Fruit fly (Drosophila melanogaster) whole organism, embryonic: ENCODE measurements around the gene pyd.

Source experiments
- Bdp1 ChIP-seq: fragments of 200-800 bp; sonication (Bioruptor generic); optimal IDR thresholded peaks from 3 replicates; lab custom pipeline; 2016; ENCODE audit warnings: missing biosample characterization, missing genetic modification characterization
- CG10147 ChIP-seq: fragments of 200-800 bp; sonication (Bioruptor generic); optimal IDR thresholded peaks from 2 replicates; lab custom pipeline; 2019; ENCODE audit warnings: missing biosample characterization, mild to moderate bottlenecking, missing genetic modification characterization, moderate library complexity
- CG10462 ChIP-seq: fragments of 200-800 bp; sonication (Bioruptor generic); optimal IDR thresholded peaks from 2 replicates; lab custom pipeline; 2016; ENCODE audit warnings: missing biosample characterization, missing genetic modification characterization
- CG10959 ChIP-seq: fragments of 200-800 bp; sonication (Bioruptor generic); IDR thresholded peaks from 2 replicates; pipeline ENCODE4 v1.3.6; 2022; ENCODE audit warnings: missing biosample characterization, missing genetic modification characterization
- CG11456 ChIP-seq: fragments of 200-800 bp; sonication (Bioruptor generic); IDR thresholded peaks from 3 replicates; pipeline ENCODE4 v1.3.6; 2022; ENCODE audit warnings: missing biosample characterization, missing genetic modification characterization
- CG12219 ChIP-seq: fragments of 200-800 bp; sonication (Bioruptor generic); optimal IDR thresholded peaks from 3 replicates; lab custom pipeline; 2018; ENCODE audit warnings: missing biosample characterization, mild to moderate bottlenecking, missing genetic modification characterization
- CG15479 ChIP-seq: fragments of 200-800 bp; sonication (Bioruptor generic); optimal IDR thresholded peaks from 3 replicates; lab custom pipeline; 2019; ENCODE audit warnings: missing biosample characterization, mild to moderate bottlenecking, missing genetic modification characterization, moderate library complexity
- CG16863 ChIP-seq: fragments of 200-800 bp; sonication (Bioruptor generic); optimal IDR thresholded peaks from 3 replicates; lab custom pipeline; 2016; ENCODE audit warnings: missing biosample characterization, missing genetic modification characterization
- CG17802 ChIP-seq: fragments of 200-800 bp; sonication (Bioruptor generic); optimal IDR thresholded peaks from 2 replicates; lab custom pipeline; 2018; ENCODE audit warnings: missing biosample characterization, mild to moderate bottlenecking, missing genetic modification characterization, moderate library complexity
- CG18764 ChIP-seq: fragments of 200-800 bp; sonication (Bioruptor generic); optimal IDR thresholded peaks from 3 replicates; lab custom pipeline; 2016; ENCODE audit warnings: missing biosample characterization, missing genetic modification characterization
- CG2889 ChIP-seq: fragments of 200-800 bp; sonication (Bioruptor generic); IDR thresholded peaks from 3 replicates; pipeline ENCODE4 v1.3.6; 2022; ENCODE audit warnings: missing biosample characterization, missing genetic modification characterization
- CG3065 ChIP-seq: fragments of 200-800 bp; sonication (Bioruptor generic); optimal IDR thresholded peaks from 2 replicates; lab custom pipeline; 2016; ENCODE audit warnings: missing biosample characterization, missing genetic modification characterization
- CG31224 ChIP-seq: fragments of 200-800 bp; sonication (Bioruptor generic); IDR thresholded peaks from 2 replicates; pipeline ENCODE4 v1.3.6; 2022; ENCODE audit warnings: missing biosample characterization, missing genetic modification characterization
- CG3838 ChIP-seq: fragments of 200-800 bp; sonication (Bioruptor generic); optimal IDR thresholded peaks from 3 replicates; lab custom pipeline; 2016; ENCODE audit warnings: missing biosample characterization, missing genetic modification characterization
- CG6765 ChIP-seq: fragments of 200-800 bp; sonication (Bioruptor generic); optimal IDR thresholded peaks from 3 replicates; lab custom pipeline; 2017; ENCODE audit warnings: missing biosample characterization, mild to moderate bottlenecking, missing genetic modification characterization
- CG6813 ChIP-seq: fragments of 200-800 bp; sonication (Bioruptor generic); optimal IDR thresholded peaks from 2 replicates; lab custom pipeline; 2017; ENCODE audit warnings: missing biosample characterization, missing genetic modification characterization, mild to moderate bottlenecking, moderate library complexity, missing genetic modification reagents
- Dp ChIP-seq: fragments of 200-800 bp; sonication (Bioruptor generic); optimal IDR thresholded peaks from 2 replicates; lab custom pipeline; 2018; ENCODE audit warnings: missing biosample characterization, mild to moderate bottlenecking, missing genetic modification characterization, moderate library complexity
- E2f2 ChIP-seq: fragments of 200-800 bp; sonication (Bioruptor generic); IDR thresholded peaks from 2 replicates; pipeline ENCODE4 v1.3.6; 2022; ENCODE audit warnings: missing biosample characterization, missing genetic modification characterization
- ERR ChIP-seq: fragments of 200-800 bp; sonication (Bioruptor generic); optimal IDR thresholded peaks from 2 replicates; lab custom pipeline; 2016; ENCODE audit warnings: missing biosample characterization, missing genetic modification characterization
- Gug ChIP-seq: fragments of 200-800 bp; sonication (Bioruptor generic); IDR thresholded peaks from 4 replicates; pipeline ENCODE4 v1.3.6; 2022; ENCODE audit warnings: missing biosample characterization, missing genetic modification characterization
- Hey ChIP-seq: fragments of 200-800 bp; sonication (Bioruptor generic); optimal IDR thresholded peaks from 3 replicates; lab custom pipeline; 2018; ENCODE audit warnings: missing biosample characterization, mild to moderate bottlenecking, missing genetic modification characterization
- Hsf ChIP-seq: fragments of 200-800 bp; sonication (Bioruptor generic); optimal IDR thresholded peaks from 3 replicates; lab custom pipeline; 2016; ENCODE audit warnings: missing biosample characterization, missing genetic modification characterization
- Kr ChIP-seq: fragments of 200-800 bp; sonication (Bioruptor generic); optimal IDR thresholded peaks from 2 replicates; lab custom pipeline; 2017; ENCODE audit warnings: missing biosample characterization, mild to moderate bottlenecking, missing genetic modification characterization
- MBD-R2 ChIP-seq: fragments of 200-800 bp; sonication (Bioruptor generic); IDR thresholded peaks from 2 replicates; pipeline ENCODE4 v1.3.6; 2022; ENCODE audit warnings: missing biosample characterization, missing genetic modification characterization
- Myb ChIP-seq: fragments of 200-800 bp; sonication (Bioruptor generic); optimal IDR thresholded peaks from 2 replicates; lab custom pipeline; 2016; ENCODE audit warnings: missing biosample characterization, missing genetic modification characterization
- NK7.1 ChIP-seq: fragments of 200-800 bp; sonication (Bioruptor generic); optimal IDR thresholded peaks from 3 replicates; lab custom pipeline; 2016; ENCODE audit warnings: missing biosample characterization, missing genetic modification characterization
- Nf-YA ChIP-seq: fragments of 200-800 bp; sonication (Bioruptor generic); IDR thresholded peaks from 2 replicates; pipeline ENCODE4 v1.3.6; 2022; ENCODE audit warnings: missing biosample characterization, missing genetic modification characterization
- NfI ChIP-seq: fragments of 200-800 bp; sonication (Bioruptor generic); optimal IDR thresholded peaks from 3 replicates; lab custom pipeline; 2018; ENCODE audit warnings: missing biosample characterization, mild to moderate bottlenecking, missing genetic modification characterization, moderate library complexity
- Opbp ChIP-seq: fragments of 200-800 bp; sonication (Bioruptor generic); IDR thresholded peaks from 3 replicates; pipeline ENCODE4 v1.3.6; 2022; ENCODE audit warnings: missing biosample characterization, missing genetic modification characterization; ENCODE audit not compliant: partially characterized antibody
- Ravus ChIP-seq: fragments of 200-800 bp; sonication (Bioruptor generic); IDR thresholded peaks from 2 replicates; pipeline ENCODE4 v1.3.6; 2022; ENCODE audit warnings: missing biosample characterization, missing genetic modification characterization
- Ssrp ChIP-seq: fragments of 200-800 bp; sonication (Bioruptor generic); optimal IDR thresholded peaks from 2 replicates; lab custom pipeline; 2018; ENCODE audit warnings: missing biosample characterization, mild to moderate bottlenecking, missing genetic modification characterization, moderate library complexity
- Xbp1 ChIP-seq: fragments of 200-800 bp; sonication (Bioruptor generic); optimal IDR thresholded peaks from 3 replicates; lab custom pipeline; 2016; ENCODE audit warnings: missing biosample characterization, mild to moderate bottlenecking, missing genetic modification characterization
- YL-1 ChIP-seq: fragments of 200-800 bp; sonication (Bioruptor generic); optimal IDR thresholded peaks from 3 replicates; lab custom pipeline; 2017; ENCODE audit warnings: missing biosample characterization, mild to moderate bottlenecking, missing genetic modification characterization
- ac ChIP-seq: fragments of 200-800 bp; sonication (Bioruptor generic); optimal IDR thresholded peaks from 3 replicates; lab custom pipeline; 2017; ENCODE audit warnings: missing biosample characterization, mild to moderate bottlenecking, missing genetic modification characterization
- bbx ChIP-seq: fragments of 200-800 bp; sonication (Bioruptor generic); IDR thresholded peaks from 2 replicates; pipeline ENCODE4 v1.3.6; 2022; ENCODE audit warnings: missing biosample characterization, missing genetic modification characterization; ENCODE audit not compliant: partially characterized antibody
- disco-r ChIP-seq: fragments of 200-800 bp; sonication (Bioruptor generic); optimal IDR thresholded peaks from 2 replicates; lab custom pipeline; 2016; ENCODE audit warnings: missing biosample characterization, missing genetic modification characterization
- dm ChIP-seq: fragments of 200-800 bp; sonication (Bioruptor generic); optimal IDR thresholded peaks from 3 replicates; lab custom pipeline; 2016; ENCODE audit warnings: missing biosample characterization, missing genetic modification characterization
- eve ChIP-seq, 2 experiments: fragments of >200 bp; optimal IDR thresholded peaks; 2 replicates each; lab custom pipeline; 2017; ENCODE audit warnings: missing biosample characterization in 2 of 2, missing genetic modification characterization in 2 of 2
- fru ChIP-seq: fragments of >200 bp; optimal IDR thresholded peaks from 2 replicates; lab custom pipeline; 2017
- jing ChIP-seq: fragments of 200-800 bp; sonication (Bioruptor generic); optimal IDR thresholded peaks from 2 replicates; lab custom pipeline; 2018; ENCODE audit warnings: missing biosample characterization, mild to moderate bottlenecking, missing genetic modification characterization
- lbe ChIP-seq: fragments of 200-800 bp; sonication (Bioruptor generic); optimal IDR thresholded peaks from 2 replicates; lab custom pipeline; 2016; ENCODE audit warnings: missing biosample characterization, mild to moderate bottlenecking, missing genetic modification characterization
- lmd ChIP-seq: fragments of 200-800 bp; sonication (Bioruptor generic); IDR thresholded peaks from 2 replicates; pipeline ENCODE4 v1.3.6; 2022; ENCODE audit warnings: missing biosample characterization, missing genetic modification characterization
- mirr ChIP-seq: fragments of 200-800 bp; sonication (Bioruptor generic); optimal IDR thresholded peaks from 3 replicates; lab custom pipeline; 2018; ENCODE audit warnings: missing biosample characterization, mild to moderate bottlenecking, missing genetic modification characterization
- oc ChIP-seq: fragments of 200-800 bp; sonication (Bioruptor generic); optimal IDR thresholded peaks from 2 replicates; lab custom pipeline; 2018; ENCODE audit warnings: missing biosample characterization, mild to moderate bottlenecking, missing genetic modification characterization, moderate library complexity
- p53 ChIP-seq: fragments of 200-800 bp; sonication (Bioruptor generic); optimal IDR thresholded peaks from 2 replicates; lab custom pipeline; 2016; ENCODE audit warnings: missing biosample characterization, missing genetic modification characterization
- pho ChIP-seq: fragments of 200-800 bp; sonication (Bioruptor generic); optimal IDR thresholded peaks from 2 replicates; lab custom pipeline; 2016; ENCODE audit warnings: missing biosample characterization, missing genetic modification characterization
- phol ChIP-seq: fragments of 200-800 bp; sonication (Bioruptor generic); optimal IDR thresholded peaks from 3 replicates; lab custom pipeline; 2018; ENCODE audit warnings: missing biosample characterization, mild to moderate bottlenecking, missing genetic modification characterization, moderate library complexity
- stc ChIP-seq: fragments of 200-800 bp; sonication (Bioruptor generic); IDR thresholded peaks from 2 replicates; pipeline ENCODE4 v1.3.6; 2022; ENCODE audit warnings: missing biosample characterization, missing genetic modification characterization
- tgo ChIP-seq: fragments of 200-800 bp; sonication (Bioruptor generic); IDR thresholded peaks from 3 replicates; pipeline ENCODE4 v1.3.6; 2022; ENCODE audit warnings: missing biosample characterization, missing genetic modification characterization
- trh ChIP-seq: fragments of 200-800 bp; sonication (Bioruptor generic); optimal IDR thresholded peaks from 2 replicates; lab custom pipeline; 2016; ENCODE audit warnings: missing biosample characterization, missing genetic modification characterization
- zf30C ChIP-seq: fragments of 200-800 bp; sonication (Bioruptor generic); optimal IDR thresholded peaks from 3 replicates; lab custom pipeline; 2018; ENCODE audit warnings: missing biosample characterization, mild to moderate bottlenecking, missing genetic modification characterization

Gene pyd

dm6 chr3R:8788722-8789400, 142.8 kb downstream of the pyd start (continued):
- TF ChIP-seq Gug (GFP tag; lab: Robert Waterston, UW) (peak; percentile 71), pho (GFP tag; lab: Kevin White, UChicago) (no peak), CG6813 (peak; percentile 32), CG10959 (GFP tag; lab: Robert Waterston, UW) (peak; percentile 22; the same call in 1 of the 2 replicates), fru (lab: Kevin White, UChicago) (no peak), CG16863 (GFP tag; lab: Kevin White, UChicago) (no peak), Hsf (GFP tag; lab: Kevin White, UChicago) (no peak), CG11456 (GFP tag; lab: Robert Waterston, UW) (no peak), CG31224 (GFP tag; lab: Robert Waterston, UW) (0 out of 2 replicates have a peak, but pooled peaks have one; percentile 21), Ravus (GFP tag; lab: Robert Waterston, UW) (no peak), CG15479 (GFP tag; lab: Kevin White, UChicago) (no peak), Myb (no peak), oc (no peak), Xbp1 (GFP tag; lab: Kevin White, UChicago) (peak; percentile 61), eve (GFP tag; optimal IDR thresholded peaks at IDR 0.05; lab: Kevin White, UChicago) (no peak), CG18764 (GFP tag; lab: Kevin White, UChicago) (no peak), p53 (GFP tag; lab: Kevin White, UChicago) (no peak), disco-r (GFP tag; lab: Kevin White, UChicago) (no peak), CG10147 (GFP tag; lab: Kevin White, UChicago) (peak; percentile 21), CG3065 (GFP tag; lab: Kevin White, UChicago) (no peak), mirr (GFP tag; lab: Kevin White, UChicago) (no peak), CG3838 (GFP tag; lab: Kevin White, UChicago) (no peak), phol (tag; lab: Kevin White, UChicago) (peak; percentile 49), trh (GFP tag; lab: Kevin White, UChicago) (no peak), lmd (GFP tag; lab: Robert Waterston, UW) (peak; percentile 71), NfI (GFP tag; lab: Kevin White, UChicago) (peak; percentile 50), Ssrp (tag; lab: Kevin White, UChicago) (peak; percentile 51), ac (GFP tag; lab: Kevin White, UChicago) (no peak), Bdp1 (GFP tag; lab: Kevin White, UChicago) (no peak), stc (peak; percentile 82), NK7.1 (no peak), bbx (no peak), Nf-YA (GFP tag; lab: Robert Waterston, UW) (peak; percentile 55; the same call in 1 of the 2 replicates), jing (GFP tag; lab: Kevin White, UChicago) (peak; percentile 35), CG12219 (GFP tag; lab: Kevin White, UChicago) (peak; percentile 30), lbe (no peak), YL-1 (no peak), tgo (GFP tag; lab: Robert Waterston, UW) (peak; percentile 71; the same call in 2 of the 3 replicates), zf30C (GFP tag; lab: Kevin White, UChicago) (no peak), ERR (GFP tag; lab: Kevin White, UChicago) (no peak), CG10462 (GFP tag; lab: Kevin White, UChicago) (no peak), Dp (GFP tag; lab: Kevin White, UChicago) (no peak), dm (no peak), E2f2 (GFP tag; lab: Robert Waterston, UW) (0 out of 2 replicates have a peak, but pooled peaks have one; percentile 20), MBD-R2 (GFP tag; lab: Robert Waterston, UW) (no peak), Opbp (no peak), CG2889 (GFP tag; lab: Robert Waterston, UW) (peak; percentile 15; the same call in 1 of the 3 replicates), Hey (no peak), Kr (GFP tag; lab: Kevin White, UChicago) (no peak), CG17802 (peak; percentile 16), CG6765 (GFP tag; lab: Kevin White, UChicago) (no peak)
